Fruit fly (Drosophila melanogaster) whole organism, embryonic: ENCODE data around the gene Notum.

Experiments used
- Ada2b ChIP-seq: fragments of 200-800 bp; sonication (Bioruptor generic); IDR thresholded peaks from 2 replicates; pipeline ENCODE4 v1.3.6; 2022; ENCODE audit warnings: missing biosample characterization, missing genetic modification characterization
- Adf1 ChIP-seq: fragments of 200-800 bp; sonication (Bioruptor generic); IDR thresholded peaks from 2 replicates; pipeline ENCODE4 v1.3.6; 2022; ENCODE audit warnings: missing biosample characterization, missing genetic modification characterization
- Aef1 ChIP-seq: fragments of 200-800 bp; sonication (Bioruptor generic); IDR thresholded peaks from 3 replicates; pipeline ENCODE4 v1.3.6; 2022; ENCODE audit warnings: missing biosample characterization, missing genetic modification characterization
- Antp ChIP-seq: fragments of 200-800 bp; sonication (Bioruptor generic); optimal IDR thresholded peaks from 3 replicates; lab custom pipeline; 2016; ENCODE audit warnings: missing biosample characterization, missing genetic modification characterization
- BtbVII ChIP-seq: fragments of 200-800 bp; sonication (Bioruptor generic); optimal IDR thresholded peaks from 3 replicates; lab custom pipeline; 2017; ENCODE audit warnings: missing biosample characterization, mild to moderate bottlenecking, missing genetic modification characterization
- CG10209 ChIP-seq: fragments of 200-800 bp; sonication (Bioruptor generic); optimal IDR thresholded peaks from 3 replicates; lab custom pipeline; 2017; ENCODE audit warnings: missing biosample characterization, mild to moderate bottlenecking, missing genetic modification characterization, missing genetic modification reagents
- CG10321 ChIP-seq: fragments of 200-800 bp; sonication (Bioruptor generic); IDR thresholded peaks from 2 replicates; pipeline ENCODE4 v1.3.6; 2022; ENCODE audit warnings: missing biosample characterization, missing genetic modification characterization
- CG10462 ChIP-seq: fragments of 200-800 bp; sonication (Bioruptor generic); optimal IDR thresholded peaks from 2 replicates; lab custom pipeline; 2016; ENCODE audit warnings: missing biosample characterization, missing genetic modification characterization
- CG11456 ChIP-seq: fragments of 200-800 bp; sonication (Bioruptor generic); IDR thresholded peaks from 3 replicates; pipeline ENCODE4 v1.3.6; 2022; ENCODE audit warnings: missing biosample characterization, missing genetic modification characterization
- CG12071 ChIP-seq: fragments of 200-800 bp; sonication (Bioruptor generic); optimal IDR thresholded peaks from 3 replicates; lab custom pipeline; 2018; ENCODE audit warnings: missing biosample characterization, mild to moderate bottlenecking, missing genetic modification characterization
- CG12219 ChIP-seq: fragments of 200-800 bp; sonication (Bioruptor generic); optimal IDR thresholded peaks from 3 replicates; lab custom pipeline; 2018; ENCODE audit warnings: missing biosample characterization, mild to moderate bottlenecking, missing genetic modification characterization
- CG12659 ChIP-seq: fragments of 200-800 bp; sonication (Bioruptor generic); optimal IDR thresholded peaks from 3 replicates; lab custom pipeline; 2017; ENCODE audit warnings: mild to moderate bottlenecking, missing biosample characterization, missing genetic modification reagents, missing genetic modification characterization
- CG13123 ChIP-seq: fragments of 200-800 bp; sonication (Bioruptor generic); optimal IDR thresholded peaks from 2 replicates; lab custom pipeline; 2016; ENCODE audit warnings: missing biosample characterization, missing genetic modification characterization
- CG13424 ChIP-seq: fragments of 200-800 bp; sonication (Bioruptor generic); optimal IDR thresholded peaks from 2 replicates; lab custom pipeline; 2019; ENCODE audit warnings: missing biosample characterization, mild to moderate bottlenecking, missing genetic modification characterization, moderate library complexity
- CG14050 ChIP-seq: fragments of 200-800 bp; sonication (Bioruptor generic); IDR thresholded peaks from 3 replicates; pipeline ENCODE4 v1.3.6; 2022; ENCODE audit warnings: missing biosample characterization, missing genetic modification characterization
- CG15514 ChIP-seq: fragments of 200-800 bp; sonication (Bioruptor generic); optimal IDR thresholded peaks from 3 replicates; lab custom pipeline; 2017; ENCODE audit warnings: missing biosample characterization, missing genetic modification characterization, mild to moderate bottlenecking, moderate library complexity, missing genetic modification reagents
- CG17385 ChIP-seq: fragments of 200-800 bp; sonication (Bioruptor generic); optimal IDR thresholded peaks from 3 replicates; lab custom pipeline; 2018; ENCODE audit warnings: missing biosample characterization, mild to moderate bottlenecking, missing genetic modification characterization
- CG17568 ChIP-seq: fragments of 200-800 bp; sonication (Bioruptor generic); optimal IDR thresholded peaks from 2 replicates; lab custom pipeline; 2018; ENCODE audit warnings: missing biosample characterization, mild to moderate bottlenecking, missing genetic modification characterization, moderate library complexity
- CG17829 ChIP-seq: fragments of 200-800 bp; optimal IDR thresholded peaks from 2 replicates; lab custom pipeline; 2019; ENCODE audit warnings: missing biosample characterization, mild to moderate bottlenecking, missing genetic modification characterization, moderate library complexity
- CG18011 ChIP-seq: fragments of 200-800 bp; sonication (Bioruptor generic); optimal IDR thresholded peaks from 2 replicates; lab custom pipeline; 2017; ENCODE audit warnings: missing biosample characterization, missing genetic modification characterization, mild to moderate bottlenecking, moderate library complexity, missing genotype
- CG18599 ChIP-seq: fragments of 200-800 bp; sonication (Bioruptor generic); optimal IDR thresholded peaks from 3 replicates; lab custom pipeline; 2017; ENCODE audit warnings: missing biosample characterization, missing genetic modification characterization, mild to moderate bottlenecking, moderate library complexity, missing genetic modification reagents
- CG3847 ChIP-seq: fragments of 200-800 bp; sonication (Bioruptor generic); IDR thresholded peaks from 2 replicates; pipeline ENCODE4 v1.3.6; 2022; ENCODE audit warnings: missing biosample characterization, missing genetic modification characterization
- CG4424 ChIP-seq: fragments of 200-800 bp; sonication (Bioruptor generic); optimal IDR thresholded peaks from 3 replicates; lab custom pipeline; 2016; ENCODE audit warnings: missing biosample characterization, missing genetic modification characterization
- CG6175 ChIP-seq: fragments of 200-800 bp; sonication (Bioruptor generic); IDR thresholded peaks from 3 replicates; pipeline ENCODE4 v1.3.6; 2022; ENCODE audit warnings: missing biosample characterization, missing genetic modification characterization
- CG7357 ChIP-seq: fragments of 200-800 bp; sonication (Bioruptor generic); IDR thresholded peaks from 3 replicates; pipeline ENCODE4 v1.3.6; 2022; ENCODE audit warnings: missing biosample characterization, missing genetic modification characterization
- CG7372 ChIP-seq: fragments of 200-800 bp; sonication (Bioruptor generic); IDR thresholded peaks from 2 replicates; pipeline ENCODE4 v1.3.6; 2022; ENCODE audit warnings: missing biosample characterization, missing genetic modification characterization
- CG7556 ChIP-seq: fragments of 200-800 bp; sonication (Bioruptor generic); optimal IDR thresholded peaks from 2 replicates; lab custom pipeline; 2017; ENCODE audit warnings: missing biosample characterization, mild to moderate bottlenecking, missing genetic modification characterization
- CG8924 ChIP-seq: fragments of 200-800 bp; optimal IDR thresholded peaks from 3 replicates; lab custom pipeline; 2019; ENCODE audit warnings: missing biosample characterization, mild to moderate bottlenecking, missing genetic modification characterization, moderate library complexity
- CG9817 ChIP-seq: fragments of 200-800 bp; sonication (Bioruptor generic); optimal IDR thresholded peaks from 2 replicates; lab custom pipeline; 2018; ENCODE audit warnings: missing biosample characterization, mild to moderate bottlenecking, missing genetic modification characterization, moderate library complexity
- Dbx ChIP-seq: fragments of 200-800 bp; sonication (Bioruptor generic); IDR thresholded peaks from 3 replicates; pipeline ENCODE4 v1.3.6; 2022; ENCODE audit warnings: missing biosample characterization, missing genetic modification characterization
- Deaf1 ChIP-seq: fragments of 200-800 bp; optimal IDR thresholded peaks from 3 replicates; lab custom pipeline; 2019; ENCODE audit warnings: missing biosample characterization, mild to moderate bottlenecking, missing genetic modification characterization, moderate library complexity
- ERR ChIP-seq: fragments of 200-800 bp; sonication (Bioruptor generic); optimal IDR thresholded peaks from 2 replicates; lab custom pipeline; 2016; ENCODE audit warnings: missing biosample characterization, missing genetic modification characterization
- Fer1 ChIP-seq: fragments of 200-800 bp; sonication (Bioruptor generic); optimal IDR thresholded peaks from 2 replicates; lab custom pipeline; 2017; ENCODE audit warnings: missing biosample characterization, mild to moderate bottlenecking, missing genetic modification characterization
- Gug ChIP-seq: fragments of 200-800 bp; sonication (Bioruptor generic); IDR thresholded peaks from 4 replicates; pipeline ENCODE4 v1.3.6; 2022; ENCODE audit warnings: missing biosample characterization, missing genetic modification characterization
- Hmx ChIP-seq: fragments of 200-800 bp; sonication (Bioruptor generic); optimal IDR thresholded peaks from 2 replicates; lab custom pipeline; 2016; ENCODE audit warnings: missing biosample characterization, missing genetic modification characterization
- MBD-R2 ChIP-seq: fragments of 200-800 bp; sonication (Bioruptor generic); IDR thresholded peaks from 2 replicates; pipeline ENCODE4 v1.3.6; 2022; ENCODE audit warnings: missing biosample characterization, missing genetic modification characterization
- Myb ChIP-seq: fragments of 200-800 bp; sonication (Bioruptor generic); optimal IDR thresholded peaks from 2 replicates; lab custom pipeline; 2016; ENCODE audit warnings: missing biosample characterization, missing genetic modification characterization
- NFAT ChIP-seq: fragments of 200-800 bp; sonication (Bioruptor generic); IDR thresholded peaks from 2 replicates; pipeline ENCODE4 v1.3.6; 2022; ENCODE audit warnings: missing biosample characterization, missing genetic modification characterization
- Ptx1 ChIP-seq: fragments of 200-800 bp; sonication (Bioruptor generic); IDR thresholded peaks from 2 replicates; pipeline ENCODE4 v1.3.6; 2022; ENCODE audit warnings: missing biosample characterization, missing genetic modification characterization
- Trl ChIP-seq, 3 experiments: fragments of >200 bp in 2 of 3; fragments of 200-800 bp in 1 of 3; sonication (Bioruptor generic) in 1 of 3; optimal IDR thresholded peaks; 2 replicates in 1 of 3; 3 replicates in 2 of 3; lab custom pipeline; 2016 to 2017; ENCODE audit warnings: missing biosample characterization in 1 of 3, missing genetic modification characterization in 1 of 3
- ara ChIP-seq: fragments of 200-800 bp; sonication (Bioruptor generic); IDR thresholded peaks from 2 replicates; pipeline ENCODE4 v1.3.6; 2022; ENCODE audit warnings: missing biosample characterization, missing genetic modification characterization
- danr ChIP-seq: fragments of 200-800 bp; sonication (Bioruptor generic); IDR thresholded peaks from 2 replicates; pipeline ENCODE4 v1.3.6; 2022; ENCODE audit warnings: missing biosample characterization, missing genetic modification characterization
- eyg ChIP-seq: fragments of 200-800 bp; sonication (Bioruptor generic); optimal IDR thresholded peaks from 3 replicates; lab custom pipeline; 2016; ENCODE audit warnings: missing biosample characterization, missing genetic modification characterization
- gem ChIP-seq: fragments of 200-800 bp; sonication (Bioruptor generic); optimal IDR thresholded peaks from 2 replicates; lab custom pipeline; 2019; ENCODE audit warnings: missing biosample characterization, mild to moderate bottlenecking, missing genetic modification characterization, moderate library complexity
- pho ChIP-seq: fragments of 200-800 bp; sonication (Bioruptor generic); optimal IDR thresholded peaks from 2 replicates; lab custom pipeline; 2016; ENCODE audit warnings: missing biosample characterization, missing genetic modification characterization
- schlank ChIP-seq: fragments of 200-800 bp; sonication (Bioruptor generic); optimal IDR thresholded peaks from 2 replicates; lab custom pipeline; 2018; ENCODE audit warnings: missing biosample characterization, mild to moderate bottlenecking, missing genetic modification characterization
- slbo ChIP-seq: fragments of 200-800 bp; sonication (Bioruptor generic); IDR thresholded peaks from 2 replicates; pipeline ENCODE4 v1.3.6; 2022; ENCODE audit warnings: missing biosample characterization, missing genetic modification characterization
- sob ChIP-seq: fragments of 200-800 bp; sonication (Bioruptor generic); IDR thresholded peaks from 2 replicates; pipeline ENCODE4 v1.3.6; 2022; ENCODE audit warnings: missing biosample characterization, missing genetic modification characterization
- stc ChIP-seq: fragments of 200-800 bp; sonication (Bioruptor generic); IDR thresholded peaks from 2 replicates; pipeline ENCODE4 v1.3.6; 2022; ENCODE audit warnings: missing biosample characterization, missing genetic modification characterization
- ttk ChIP-seq: fragments of 200-800 bp; sonication (Bioruptor generic); IDR thresholded peaks from 2 replicates; pipeline ENCODE4 v2.1.2; 2022; ENCODE audit warnings: missing biosample characterization, missing genetic modification characterization

Gene Notum

DNA sequence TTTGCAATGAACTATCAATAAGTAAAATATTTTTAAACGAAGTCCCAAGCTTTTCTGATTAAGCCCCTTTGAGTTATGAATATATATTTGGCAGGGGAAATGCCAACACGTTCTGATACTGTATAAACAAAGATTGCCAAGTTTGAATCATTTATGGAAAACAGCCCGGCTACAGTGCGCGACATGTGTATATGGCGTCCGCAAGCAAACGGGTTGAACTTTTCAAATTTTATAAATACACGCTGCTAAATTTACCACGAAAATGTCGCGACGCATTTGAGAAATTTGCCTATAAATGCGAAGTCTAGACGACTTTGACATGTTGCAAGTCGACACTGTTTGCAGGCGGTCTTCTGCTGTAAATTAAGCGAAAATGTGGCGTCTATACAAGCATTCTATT lies 24.8 kb downstream of the Notum start (continued):
- peak; percentile 23 for TF ChIP-seq CG12071 (GFP tag; lab: Kevin White, UChicago)
- TF ChIP-seq CG17385 (GFP tag; lab: Kevin White, UChicago): peak; percentile 20
- TF ChIP-seq CG12659 (GFP tag; lab: Kevin White, UChicago): peak; percentile 43
- no peak for TF ChIP-seq ara (GFP tag; lab: Robert Waterston, UW)
- no peak for TF ChIP-seq CG17568
- TF ChIP-seq NFAT (GFP tag; lab: Robert Waterston, UW): 0 out of 2 replicates have a peak, but pooled peaks have one; percentile 45
- TF ChIP-seq CG7556 (GFP tag; lab: Kevin White, UChicago): peak; percentile 14
- TF ChIP-seq Fer1: peak; percentile 52
- TF ChIP-seq Ada2b (GFP tag; lab: Robert Waterston, UW): peak; percentile 47
- peak; percentile 25 for TF ChIP-seq Myb (GFP tag; lab: Kevin White, UChicago)
- peak; percentile 39 for TF ChIP-seq CG10209 (GFP tag; lab: Kevin White, UChicago)
- TF ChIP-seq CG17829: peak; percentile 16
- 0 out of 2 replicates have a peak, but pooled peaks have one; percentile 20 for TF ChIP-seq ttk
- 0 out of 3 replicates have a peak, but pooled peaks have one; percentile 63 for TF ChIP-seq CG11456
- TF ChIP-seq Adf1 (GFP tag; lab: Robert Waterston, UW): no peak
- TF ChIP-seq gem (tag; lab: Kevin White, UChicago): peak; percentile 56
- 0 out of 2 replicates have a peak, but pooled peaks have one; percentile 45 for TF ChIP-seq CG3847
- TF ChIP-seq CG18011 (GFP tag; lab: Kevin White, UChicago): peak; percentile 8
- peak; percentile 27 for TF ChIP-seq schlank
- TF ChIP-seq CG15514 (GFP tag; lab: Kevin White, UChicago): peak; percentile 55
- peak; percentile 25; the same call in 1 of the 3 replicates for TF ChIP-seq CG14050 (GFP tag; lab: Robert Waterston, UW)
- peak; percentile 43 for TF ChIP-seq CG9817 (tag; lab: Kevin White, UChicago)
- no peak for TF ChIP-seq Trl (optimal IDR thresholded peaks at IDR 0.05; lab: Kevin White, UChicago)
- TF ChIP-seq Trl (GFP tag; optimal IDR thresholded peaks at IDR 0.05; lab: Kevin White, UChicago): peak; percentile 22
- TF ChIP-seq CG4424: peak; percentile 16
- TF ChIP-seq danr (GFP tag; lab: Robert Waterston, UW): peak; percentile 9; the same call in 1 of the 2 replicates
- peak; percentile 51 for TF ChIP-seq BtbVII (GFP tag; lab: Kevin White, UChicago)
- TF ChIP-seq CG8924: peak; percentile 45
- no peak for TF ChIP-seq CG13123 (GFP tag; lab: Kevin White, UChicago)
- TF ChIP-seq Antp (GFP tag; lab: Kevin White, UChicago): peak; percentile 27
- peak; percentile 66 for TF ChIP-seq sob (GFP tag; lab: Robert Waterston, UW)
- peak; percentile 60 for TF ChIP-seq CG13424 (tag; lab: Kevin White, UChicago)
- TF ChIP-seq CG7357 (GFP tag; lab: Robert Waterston, UW): peak; percentile 34; the same call in 1 of the 3 replicates
- TF ChIP-seq slbo (GFP tag; lab: Robert Waterston, UW): peak; percentile 77
- peak; percentile 43 for TF ChIP-seq CG12219
- TF ChIP-seq CG6175 (GFP tag; lab: Robert Waterston, UW): 0 out of 3 replicates have a peak, but pooled peaks have one; percentile 67
- TF ChIP-seq Gug (GFP tag; lab: Robert Waterston, UW): peak; percentile 32; the same call in 1 of the 4 replicates
- TF ChIP-seq ERR: no peak
- peak; percentile 52; the same call in 1 of the 2 replicates for TF ChIP-seq Ptx1 (GFP tag; lab: Robert Waterston, UW)
- peak; percentile 74 for TF ChIP-seq CG18599
- TF ChIP-seq eyg (GFP tag; lab: Kevin White, UChicago): peak; percentile 43
- peak; percentile 37 for TF ChIP-seq pho (GFP tag; lab: Kevin White, UChicago)
- TF ChIP-seq CG10462 (GFP tag; lab: Kevin White, UChicago): no peak
- peak; percentile 46; the same call in 1 of the 2 replicates for TF ChIP-seq MBD-R2 (GFP tag; lab: Robert Waterston, UW)
- 0 out of 2 replicates have a peak, but pooled peaks have one; percentile 38 for TF ChIP-seq CG7372 (GFP tag; lab: Robert Waterston, UW)
- TF ChIP-seq Aef1: peak; percentile 55
- 0 out of 3 replicates have a peak, but pooled peaks have one; percentile 40 for TF ChIP-seq Dbx (GFP tag; lab: Robert Waterston, UW)
- peak; percentile 4 for TF ChIP-seq Deaf1 (tag; lab: Kevin White, UChicago)
- TF ChIP-seq stc (GFP tag; lab: Robert Waterston, UW): peak; percentile 26; the same call in 1 of the 2 replicates
- no peak for TF ChIP-seq Hmx (GFP tag; lab: Kevin White, UChicago)
- no peak; the same call in 1 of the 2 replicates for TF ChIP-seq CG10321 (GFP tag; lab: Robert Waterston, UW)
